Worm (Caenorhabditis elegans): ENCODE results near the gene H12I19.115.

- TF ChIP-seq nhr-77 (tag; optimal IDR thresholded peaks at IDR 0.05) (no peak), ZK546.5 (tag; optimal IDR thresholded peaks at IDR 0.05) (no peak), fkh-10 (GFP tag; optimal IDR thresholded peaks at IDR 0.05) (no peak), spr-3 (GFP tag; optimal IDR thresholded peaks at IDR 0.05) (no peak), aly-2 (tag; optimal IDR thresholded peaks at IDR 0.05) (no peak), nhr-237 (tag; optimal IDR thresholded peaks at IDR 0.05) (no peak), ama-1 (optimal IDR thresholded peaks at IDR 0.05) (no peak), ztf-11 (tag; optimal IDR thresholded peaks at IDR 0.05) (no peak)
Observed at ce11 chrIV:14177058-14177457, 49.4 kb upstream of the H12I19.115 start, which contains the start of gene R05A10.2.

Measured in whole organism, L4 larva.